Worm (Caenorhabditis elegans): ENCODE results near the gene sqt-2.

The sqt-2 gene

ce11 chrII:60049-60448, 36.9 kb downstream of the sqt-2 start:
- no peak for TF ChIP-seq nhr-12 (tag; optimal IDR thresholded peaks at IDR 0.05)
- no peak for TF ChIP-seq flh-1 (GFP tag; optimal IDR thresholded peaks at IDR 0.05)
- TF ChIP-seq mls-2 (tag; optimal IDR thresholded peaks at IDR 0.05) = no peak
- TF ChIP-seq ztf-11 (tag; optimal IDR thresholded peaks at IDR 0.05) = no peak
- no peak for TF ChIP-seq zip-8 (tag; optimal IDR thresholded peaks at IDR 0.05)
- no peak for TF ChIP-seq sem-2 (GFP tag; optimal IDR thresholded peaks at IDR 0.05)
- no peak for TF ChIP-seq M03D4.4 (tag; optimal IDR thresholded peaks at IDR 0.05)
- no peak for TF ChIP-seq lsy-2 (tag; optimal IDR thresholded peaks at IDR 0.05)
- TF ChIP-seq mep-1 (tag; optimal IDR thresholded peaks at IDR 0.05) = no peak
- TF ChIP-seq unc-120 (tag; optimal IDR thresholded peaks at IDR 0.05; ENCODE audit: poor library complexity, severe bottlenecking) = no peak

DNA sequence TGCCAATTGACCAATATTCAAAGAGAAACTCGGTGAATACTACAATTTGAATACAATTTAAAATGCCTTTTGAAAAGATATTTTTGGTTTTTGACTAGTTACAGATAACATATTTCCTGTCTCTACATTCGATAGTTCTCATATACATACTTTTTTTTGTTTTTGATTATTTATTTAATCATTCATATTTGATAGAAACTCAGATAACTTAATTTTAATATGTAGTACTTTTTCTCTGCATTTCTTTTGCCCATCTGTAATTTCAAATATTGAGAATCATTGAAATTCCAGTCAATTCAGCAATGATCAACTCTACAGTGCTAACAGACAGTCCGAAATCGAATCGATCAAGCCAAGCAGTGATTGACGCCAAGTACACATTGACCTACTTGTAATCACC, 37.9 kb downstream of the sqt-2 start, which contains the start of gene C23H3.2:
Gene C23H3.2, plus strand, starts transcription at position 301 of the 400 bp plus-strand sequence.
- TF ChIP-seq zip-8 (tag; optimal IDR thresholded peaks at IDR 0.05) = no peak
- TF ChIP-seq elt-1 (tag; optimal IDR thresholded peaks at IDR 0.05; ENCODE audit: borderline replicate concordance, insufficient read depth) = no peak
- no peak for TF ChIP-seq cnd-1 (tag; optimal IDR thresholded peaks at IDR 0.05)
- no peak for TF ChIP-seq unc-62 (GFP tag; optimal IDR thresholded peaks at IDR 0.05)
- no peak for TF ChIP-seq nhr-2 (tag; optimal IDR thresholded peaks at IDR 0.05)
- no peak for TF ChIP-seq nhr-12 (tag; optimal IDR thresholded peaks at IDR 0.05)
- no peak for TF ChIP-seq drap-1 (GFP tag; optimal IDR thresholded peaks at IDR 0.05)
- TF ChIP-seq lin-32 (GFP tag; optimal IDR thresholded peaks at IDR 0.05) = no peak
- no peak for TF ChIP-seq M03D4.4 (tag; optimal IDR thresholded peaks at IDR 0.05)

DNA sequence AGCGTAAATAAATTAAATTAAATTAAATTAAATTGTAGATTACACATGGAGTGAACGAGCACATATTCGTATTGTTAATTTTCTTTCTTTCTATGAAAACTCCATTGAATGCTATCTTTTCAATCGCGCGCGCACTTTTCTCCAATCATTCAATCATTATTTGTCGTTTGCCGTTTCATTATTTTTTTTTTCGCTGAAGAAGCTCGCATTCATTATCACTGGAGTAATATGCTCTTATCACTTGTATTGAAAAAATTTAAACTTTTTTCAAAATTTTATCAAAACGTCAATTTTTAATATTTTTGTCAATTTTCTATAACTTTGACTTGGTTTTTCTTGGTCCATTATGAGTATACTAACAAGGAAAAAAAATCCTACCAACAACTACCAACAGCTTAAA, 42.4 kb downstream of the sqt-2 start:
- TF ChIP-seq ceh-43 (GFP tag; optimal IDR thresholded peaks at IDR 0.05) (no peak), tbx-8 (GFP tag; optimal IDR thresholded peaks at IDR 0.05) (no peak), ztf-11 (tag; optimal IDR thresholded peaks at IDR 0.05) (no peak), cnd-1 (tag; optimal IDR thresholded peaks at IDR 0.05) (no peak), blmp-1 (tag; optimal IDR thresholded peaks at IDR 0.05) (no peak), lsy-2 (tag; optimal IDR thresholded peaks at IDR 0.05) (no peak), nhr-2 (tag; optimal IDR thresholded peaks at IDR 0.05) (no peak), nhr-12 (tag; optimal IDR thresholded peaks at IDR 0.05) (no peak)

- TF ChIP-seq lin-32 (GFP tag; optimal IDR thresholded peaks at IDR 0.05) (no peak), blmp-1 (tag; optimal IDR thresholded peaks at IDR 0.05) (peak; percentile 38), lin-13 (tag; optimal IDR thresholded peaks at IDR 0.05) (peak; percentile 17), nhr-12 (tag; optimal IDR thresholded peaks at IDR 0.05) (no peak), unc-39 (tag; optimal IDR thresholded peaks at IDR 0.05) (no peak), ces-1 (GFP tag; optimal IDR thresholded peaks at IDR 0.05) (peak; percentile 16), elt-1 (tag; optimal IDR thresholded peaks at IDR 0.05; ENCODE audit: borderline replicate concordance, insufficient read depth) (no peak), mep-1 (tag; optimal IDR thresholded peaks at IDR 0.05) (peak; percentile 64), bed-3 (GFP tag; optimal IDR thresholded peaks at IDR 0.05) (no peak), elt-3 (tag; optimal IDR thresholded peaks at IDR 0.05) (peak; percentile 60), sem-2 (GFP tag; optimal IDR thresholded peaks at IDR 0.05) (no peak), M03D4.4 (tag; optimal IDR thresholded peaks at IDR 0.05) (no peak), zip-8 (tag; optimal IDR thresholded peaks at IDR 0.05) (no peak), mab-5 (tag; optimal IDR thresholded peaks at IDR 0.05) (no peak), unc-120 (tag; optimal IDR thresholded peaks at IDR 0.05; ENCODE audit: poor library complexity, severe bottlenecking) (peak; percentile 78), nhr-237 (tag; optimal IDR thresholded peaks at IDR 0.05) (peak; percentile 50), unc-62 (GFP tag; optimal IDR thresholded peaks at IDR 0.05) (peak; percentile 20), mls-2 (tag; optimal IDR thresholded peaks at IDR 0.05) (peak; percentile 72), ztf-11 (tag; optimal IDR thresholded peaks at IDR 0.05) (peak; percentile 72), nhr-76 (tag; optimal IDR thresholded peaks at IDR 0.05) (no peak), nhr-2 (tag; optimal IDR thresholded peaks at IDR 0.05) (peak; percentile 75), flh-1 (GFP tag; optimal IDR thresholded peaks at IDR 0.05) (no peak), ceh-83 (GFP tag; optimal IDR thresholded peaks at IDR 0.05) (no peak), sptf-1 (tag; optimal IDR thresholded peaks at IDR 0.05) (peak; percentile 63), hlh-1 (tag; optimal IDR thresholded peaks at IDR 0.05) (peak; percentile 35), pha-4 (tag; optimal IDR thresholded peaks at IDR 0.05) (peak; percentile 82), nhr-28 (tag; optimal IDR thresholded peaks at IDR 0.05) (no peak), drap-1 (GFP tag; optimal IDR thresholded peaks at IDR 0.05) (peak; percentile 47), ham-2 (GFP tag; optimal IDR thresholded peaks at IDR 0.05) (peak; percentile 91), lsy-2 (tag; optimal IDR thresholded peaks at IDR 0.05) (no peak), snpc-4 (tag; optimal IDR thresholded peaks at IDR 0.05) (no peak), ceh-43 (GFP tag; optimal IDR thresholded peaks at IDR 0.05) (no peak), tbx-8 (GFP tag; optimal IDR thresholded peaks at IDR 0.05) (peak; percentile 9), ceh-39 (tag; optimal IDR thresholded peaks at IDR 0.05) (no peak), cnd-1 (tag; optimal IDR thresholded peaks at IDR 0.05) (peak; percentile 65)
These were observed 43.2 kb downstream of the sqt-2 start for ce11 chrII:66322-66721.

Measured in whole organism, mixed stage, embryonic.